Fruit fly (Drosophila melanogaster) whole organism, prepupa: Measurements from ENCODE around the gene CG2983.

ENCODE experiments used
- CG10631 ChIP-seq: fragments of 200-800 bp; sonication (Bioruptor generic); optimal IDR thresholded peaks from 2 replicates; lab custom pipeline; 2016; ENCODE audit warnings: missing biosample characterization, missing genetic modification characterization
- CG10669 ChIP-seq: fragments of 200-800 bp; sonication (Bioruptor generic); optimal IDR thresholded peaks from 3 replicates; lab custom pipeline; 2018; ENCODE audit warnings: missing biosample characterization, mild to moderate bottlenecking, missing genetic modification characterization, moderate library complexity
- CG11902 ChIP-seq: fragments of 200-800 bp; sonication (Bioruptor generic); optimal IDR thresholded peaks from 3 replicates; lab custom pipeline; 2016; ENCODE audit warnings: missing biosample characterization, missing genetic modification characterization
- CG15336 ChIP-seq: fragments of 200-800 bp; sonication (Bioruptor generic); IDR thresholded peaks from 2 replicates; pipeline ENCODE4 v1.3.6; 2022; ENCODE audit warnings: missing biosample characterization, missing genetic modification characterization
- CG1621 ChIP-seq: fragments of 200-800 bp; sonication (Bioruptor generic); optimal IDR thresholded peaks from 3 replicates; lab custom pipeline; 2018; ENCODE audit warnings: missing biosample characterization, mild to moderate bottlenecking, missing genetic modification characterization
- CG16779 ChIP-seq: fragments of 200-800 bp; sonication (Bioruptor generic); optimal IDR thresholded peaks from 3 replicates; lab custom pipeline; 2017; ENCODE audit warnings: missing biosample characterization, mild to moderate bottlenecking, missing genetic modification characterization
- CG3032 ChIP-seq: fragments of 200-800 bp; optimal IDR thresholded peaks from 2 replicates; lab custom pipeline; 2019; ENCODE audit warnings: missing biosample characterization, mild to moderate bottlenecking, missing genetic modification characterization, moderate library complexity
- CG31627 ChIP-seq: fragments of 200-800 bp; sonication (Bioruptor generic); optimal IDR thresholded peaks from 3 replicates; lab custom pipeline; 2016; ENCODE audit warnings: missing biosample characterization, missing genetic modification characterization
- CG34406 ChIP-seq: fragments of 200-800 bp; sonication (Bioruptor generic); optimal IDR thresholded peaks from 3 replicates; lab custom pipeline; 2016; ENCODE audit warnings: missing biosample characterization, missing genetic modification characterization
- CG3919 ChIP-seq: fragments of 200-800 bp; sonication (Bioruptor generic); optimal IDR thresholded peaks from 3 replicates; lab custom pipeline; 2016; ENCODE audit warnings: missing biosample characterization, missing genetic modification characterization
- CG4318 ChIP-seq: fragments of 200-800 bp; sonication (Bioruptor generic); optimal IDR thresholded peaks from 3 replicates; lab custom pipeline; 2017; ENCODE audit warnings: missing biosample characterization, mild to moderate bottlenecking, missing genetic modification characterization
- CG6163 ChIP-seq: fragments of 200-800 bp; sonication (Bioruptor generic); IDR thresholded peaks from 3 replicates; pipeline ENCODE4 v1.3.6; 2022; ENCODE audit warnings: missing biosample characterization, missing genetic modification characterization
- CG6276 ChIP-seq: fragments of 200-800 bp; sonication (Bioruptor generic); optimal IDR thresholded peaks from 2 replicates; lab custom pipeline; 2017; ENCODE audit warnings: missing biosample characterization, mild to moderate bottlenecking, missing genetic modification characterization
- CG6808 ChIP-seq: fragments of 200-800 bp; sonication (Bioruptor generic); optimal IDR thresholded peaks from 3 replicates; lab custom pipeline; 2017; ENCODE audit warnings: missing biosample characterization, missing genetic modification characterization, mild to moderate bottlenecking, moderate library complexity, missing genetic modification reagents
- CG6854 ChIP-seq: fragments of 200-800 bp; sonication (Bioruptor generic); optimal IDR thresholded peaks from 2 replicates; lab custom pipeline; 2017; ENCODE audit warnings: missing biosample characterization, mild to moderate bottlenecking, missing genetic modification characterization
- CG8319 ChIP-seq: fragments of 200-800 bp; sonication (Bioruptor generic); optimal IDR thresholded peaks from 3 replicates; lab custom pipeline; 2016; ENCODE audit warnings: missing biosample characterization, missing genetic modification characterization
- CG9139 ChIP-seq: fragments of 200-800 bp; sonication (Bioruptor generic); optimal IDR thresholded peaks from 3 replicates; lab custom pipeline; 2017; ENCODE audit warnings: missing biosample characterization, mild to moderate bottlenecking, missing genetic modification characterization
- Eip78C ChIP-seq: fragments of 200-800 bp; sonication (Bioruptor generic); peaks from one replicate; lab custom pipeline; 2016; ENCODE audit warnings: missing biosample characterization, missing genetic modification characterization
- Eip93F ChIP-seq: fragments of 200-800 bp; sonication (Bioruptor generic); optimal IDR thresholded peaks from 2 replicates; lab custom pipeline; 2016; ENCODE audit warnings: missing biosample characterization, mild to moderate bottlenecking, missing genetic modification characterization
- Ets96B ChIP-seq: fragments of 200-800 bp; optimal IDR thresholded peaks from 2 replicates; lab custom pipeline; 2019; ENCODE audit warnings: missing biosample characterization, mild to moderate bottlenecking, missing genetic modification characterization, moderate library complexity
- Gug ChIP-seq: fragments of 200-800 bp; sonication (Bioruptor generic); IDR thresholded peaks from 2 replicates; pipeline ENCODE4 v1.3.6; 2022; ENCODE audit warnings: missing biosample characterization, missing genetic modification characterization
- Hr39 ChIP-seq: fragments of 200-800 bp; sonication (Bioruptor generic); optimal IDR thresholded peaks from 2 replicates; lab custom pipeline; 2016; ENCODE audit warnings: missing biosample characterization, missing genetic modification characterization
- Hr4 ChIP-seq: fragments of 200-800 bp; sonication (Bioruptor generic); optimal IDR thresholded peaks from 3 replicates; lab custom pipeline; 2016; ENCODE audit warnings: missing biosample characterization, missing genetic modification characterization
- Lpt ChIP-seq: fragments of 200-800 bp; sonication (Bioruptor generic); optimal IDR thresholded peaks from 3 replicates; lab custom pipeline; 2016; ENCODE audit warnings: missing biosample characterization, missing genetic modification characterization
- Met ChIP-seq: fragments of 200-800 bp; sonication (Bioruptor generic); optimal IDR thresholded peaks from 3 replicates; lab custom pipeline; 2016; ENCODE audit warnings: missing biosample characterization, missing genetic modification characterization
- OdsH ChIP-seq: fragments of 200-800 bp; sonication (Bioruptor generic); optimal IDR thresholded peaks from 3 replicates; lab custom pipeline; 2016; ENCODE audit warnings: missing biosample characterization, missing genetic modification characterization
- Sox102F ChIP-seq: fragments of 200-800 bp; sonication (Bioruptor generic); optimal IDR thresholded peaks from 2 replicates; lab custom pipeline; 2016; ENCODE audit warnings: missing biosample characterization, mild to moderate bottlenecking, missing genetic modification characterization
- Sox14 ChIP-seq: fragments of 200-800 bp; sonication (Bioruptor generic); optimal IDR thresholded peaks from 3 replicates; lab custom pipeline; 2016; ENCODE audit warnings: missing biosample characterization, missing genetic modification characterization
- Sox15 ChIP-seq: fragments of 200-800 bp; sonication (Bioruptor generic); optimal IDR thresholded peaks from 3 replicates; lab custom pipeline; 2016; ENCODE audit warnings: missing biosample characterization, missing genetic modification characterization
- acj6 ChIP-seq: fragments of 200-800 bp; sonication (Bioruptor generic); optimal IDR thresholded peaks from 3 replicates; lab custom pipeline; 2016; ENCODE audit warnings: missing biosample characterization, missing genetic modification characterization
- cyc ChIP-seq: fragments of 200-800 bp; sonication (Bioruptor generic); optimal IDR thresholded peaks from 3 replicates; lab custom pipeline; 2016; ENCODE audit warnings: missing biosample characterization, missing genetic modification characterization
- dac ChIP-seq: fragments of 200-800 bp; sonication (Bioruptor generic); optimal IDR thresholded peaks from 2 replicates; lab custom pipeline; 2017; ENCODE audit warnings: missing biosample characterization, mild to moderate bottlenecking, missing genetic modification characterization
- dsx ChIP-seq: fragments of 200-800 bp; optimal IDR thresholded peaks from 3 replicates; lab custom pipeline; 2019; ENCODE audit warnings: missing biosample characterization, mild to moderate bottlenecking, missing genetic modification characterization, moderate library complexity; ENCODE audit not compliant: poor library complexity, severe bottlenecking
- eg ChIP-seq: fragments of 200-800 bp; sonication (Bioruptor generic); IDR thresholded peaks from 3 replicates; pipeline ENCODE4 v1.3.6; 2022; ENCODE audit warnings: missing biosample characterization, missing genetic modification characterization
- esn ChIP-seq: fragments of 200-800 bp; sonication (Bioruptor generic); optimal IDR thresholded peaks from 2 replicates; lab custom pipeline; 2016; ENCODE audit warnings: missing biosample characterization, mild to moderate bottlenecking, missing genetic modification characterization, moderate library complexity
- fd59A ChIP-seq: fragments of 200-800 bp; sonication (Bioruptor generic); optimal IDR thresholded peaks from 2 replicates; lab custom pipeline; 2017; ENCODE audit warnings: missing biosample characterization, mild to moderate bottlenecking, missing genetic modification characterization, missing genetic modification reagents
- fd85E ChIP-seq: fragments of 200-800 bp; sonication (Bioruptor generic); optimal IDR thresholded peaks from 3 replicates; lab custom pipeline; 2016; ENCODE audit warnings: missing biosample characterization, missing genetic modification characterization
- fkh ChIP-seq: fragments of 200-800 bp; sonication (Bioruptor generic); optimal IDR thresholded peaks from 3 replicates; lab custom pipeline; 2017; ENCODE audit warnings: missing biosample characterization, mild to moderate bottlenecking, missing genetic modification characterization, moderate library complexity
- lz ChIP-seq: fragments of 200-800 bp; sonication (Bioruptor generic); optimal IDR thresholded peaks from 3 replicates; lab custom pipeline; 2016; ENCODE audit warnings: missing biosample characterization, missing genetic modification characterization
- net ChIP-seq: fragments of 200-800 bp; sonication (Bioruptor generic); optimal IDR thresholded peaks from 3 replicates; lab custom pipeline; 2016; ENCODE audit warnings: missing biosample characterization, missing genetic modification characterization
- salr ChIP-seq, 2 experiments: fragments of 200-800 bp; sonication (Bioruptor generic); optimal IDR thresholded peaks; 3 replicates each; lab custom pipeline; 2016 to 2018; ENCODE audit warnings: missing biosample characterization in 2 of 2, missing genetic modification characterization in 2 of 2, mild to moderate bottlenecking in 1 of 2
- spab ChIP-seq: fragments of 200-800 bp; sonication (Bioruptor generic); optimal IDR thresholded peaks from 2 replicates; lab custom pipeline; 2017; ENCODE audit warnings: missing biosample characterization, mild to moderate bottlenecking, missing genetic modification characterization, missing genetic modification reagents
- ss ChIP-seq, 2 experiments: fragments of 200-800 bp; sonication (Bioruptor generic); optimal IDR thresholded peaks; 2 replicates in 1 of 2; 3 replicates in 1 of 2; lab custom pipeline; 2017 to 2018; ENCODE audit warnings: mild to moderate bottlenecking in 2 of 2, missing biosample characterization in 2 of 2, missing genetic modification characterization in 2 of 2, moderate library complexity in 1 of 2
- svp ChIP-seq: fragments of 200-800 bp; sonication (Bioruptor generic); peaks from one replicate; lab custom pipeline; 2016; ENCODE audit warnings: missing biosample characterization, missing genetic modification characterization

Gene CG2983

dm6 chr2L:2840311-2840710 is 7.1 kb upstream of the CG2983 start:
- no peak for TF ChIP-seq dsx (GFP tag; lab: Kevin White, UChicago)
- no peak for TF ChIP-seq Met (GFP tag; lab: Kevin White, UChicago)
- TF ChIP-seq svp (GFP tag; lab: Kevin White, UChicago) = no peak
- TF ChIP-seq lz = no peak
- no peak for TF ChIP-seq dac (GFP tag; lab: Kevin White, UChicago)
- no peak for TF ChIP-seq ss (GFP tag; optimal IDR thresholded peaks at IDR 0.05; lab: Kevin White, UChicago)
- TF ChIP-seq cyc = no peak
- no peak for TF ChIP-seq net (GFP tag; lab: Kevin White, UChicago)
- TF ChIP-seq Gug (GFP tag; lab: Robert Waterston, UW) = no peak
- no peak for TF ChIP-seq CG6808 (GFP tag; lab: Kevin White, UChicago)
- no peak for TF ChIP-seq eg (GFP tag; lab: Robert Waterston, UW)

dm6 chr2L:2844413-2844812 is 3.0 kb upstream of the CG2983 start, which contains the start of gene CG18558:
Gene CG18558, minus strand, starts transcription at chr2L:2844513.
- TF ChIP-seq CG3919 (GFP tag; lab: Kevin White, UChicago) = no peak
- TF ChIP-seq Hr39 (GFP tag; lab: Kevin White, UChicago) = no peak
- TF ChIP-seq CG10669 (GFP tag; lab: Kevin White, UChicago) = no peak
- no peak for TF ChIP-seq Gug (GFP tag; lab: Robert Waterston, UW)

- TF ChIP-seq fd59A (GFP tag; lab: Kevin White, UChicago) (no peak), svp (GFP tag; lab: Kevin White, UChicago) (peak; percentile 77), spab (GFP tag; lab: Kevin White, UChicago) (no peak)
These were observed 1.8 kb upstream of the CG2983 start, which contains the start of gene CG18557 for dm6 chr2L:2845634-2846033. Gene CG18557, minus strand, starts transcription at chr2L:2845734.

dm6 chr2L:2851589-2851988 is 4.2 kb downstream of the CG2983 start:
- TF ChIP-seq eg (GFP tag; lab: Robert Waterston, UW) = no peak; the same call in 2 of the 3 replicates
- no peak for TF ChIP-seq CG9139
- no peak for TF ChIP-seq CG10669 (GFP tag; lab: Kevin White, UChicago)
- no peak for TF ChIP-seq CG4318 (GFP tag; lab: Kevin White, UChicago)
- TF ChIP-seq Eip78C (GFP tag; lab: Kevin White, UChicago) = peak; percentile 64
- no peak for TF ChIP-seq CG6854 (GFP tag; lab: Kevin White, UChicago)
- no peak for TF ChIP-seq CG3032 (tag; lab: Kevin White, UChicago)
- TF ChIP-seq Sox102F (GFP tag; lab: Kevin White, UChicago) = no peak
- peak; percentile 19 for TF ChIP-seq acj6 (GFP tag; lab: Kevin White, UChicago)
- TF ChIP-seq Lpt (GFP tag; lab: Kevin White, UChicago) = no peak
- TF ChIP-seq Met (GFP tag; lab: Kevin White, UChicago) = no peak
- no peak for TF ChIP-seq CG6808 (GFP tag; lab: Kevin White, UChicago)
- no peak for TF ChIP-seq Sox15 (GFP tag; lab: Kevin White, UChicago)
- TF ChIP-seq OdsH = no peak
- no peak for TF ChIP-seq salr (GFP tag; optimal IDR thresholded peaks at IDR 0.05; lab: Kevin White, UChicago)
- no peak for TF ChIP-seq CG34406 (GFP tag; lab: Kevin White, UChicago)
- no peak for TF ChIP-seq fkh (GFP tag; lab: Kevin White, UChicago)
- no peak for TF ChIP-seq fd85E
- no peak for TF ChIP-seq CG6163
- TF ChIP-seq CG3919 (GFP tag; lab: Kevin White, UChicago) = no peak
- no peak for TF ChIP-seq Eip93F (GFP tag; lab: Kevin White, UChicago)
- no peak for TF ChIP-seq CG10631 (GFP tag; lab: Kevin White, UChicago)
- peak; percentile 24 for TF ChIP-seq CG6276 (GFP tag; lab: Kevin White, UChicago)
- no peak for TF ChIP-seq dsx (GFP tag; lab: Kevin White, UChicago)
- TF ChIP-seq fd59A (GFP tag; lab: Kevin White, UChicago) = no peak
- TF ChIP-seq Hr4 (GFP tag; lab: Kevin White, UChicago) = peak; percentile 27
- no peak for TF ChIP-seq Hr39 (GFP tag; lab: Kevin White, UChicago)
- TF ChIP-seq Sox14 (GFP tag; lab: Kevin White, UChicago) = no peak
- TF ChIP-seq CG15336 (GFP tag; lab: Robert Waterston, UW) = peak; percentile 69
- TF ChIP-seq CG16779 (tag; lab: Kevin White, UChicago) = no peak
- TF ChIP-seq esn (GFP tag; lab: Kevin White, UChicago) = no peak
- TF ChIP-seq CG11902 (GFP tag; lab: Kevin White, UChicago) = no peak
- TF ChIP-seq CG8319 = no peak
- TF ChIP-seq CG31627 (GFP tag; lab: Kevin White, UChicago) = no peak
- no peak for TF ChIP-seq CG1621 (tag; lab: Kevin White, UChicago)
- no peak for TF ChIP-seq ss (GFP tag; optimal IDR thresholded peaks at IDR 0.05; lab: Kevin White, UChicago)
- TF ChIP-seq Ets96B (tag; lab: Kevin White, UChicago) = no peak
